Worm (Caenorhabditis elegans) whole organism, early embryonic: ENCODE results near the gene C56G2.22.

Experiments used
- B0310.2 ChIP-seq: sonication (generic microtip); optimal IDR thresholded peaks from 2 replicates; lab custom pipeline; 2016; ENCODE audit warnings: mild to moderate bottlenecking, missing genetic modification characterization, missing compliant biosample characterization
- aly-1 ChIP-seq: sonication (generic microtip); optimal IDR thresholded peaks from 2 replicates; lab custom pipeline; 2016; ENCODE audit warnings: missing genetic modification characterization, missing compliant biosample characterization
- ama-1 ChIP-seq: fragments of 150-350 bp; optimal IDR thresholded peaks from 2 replicates; lab custom pipeline; 2014
- ceh-36 ChIP-seq: sonication (generic microtip); optimal IDR thresholded peaks from 2 replicates; lab custom pipeline; 2016; ENCODE audit warnings: missing genetic modification characterization, inconsistent platforms, missing compliant biosample characterization
- ets-7 ChIP-seq: sonication (generic microtip); optimal IDR thresholded peaks from 2 replicates; lab custom pipeline; 2016; ENCODE audit warnings: missing genotype, missing genetic modification characterization, missing compliant biosample characterization
- flt-1 ChIP-seq: fragments of 200-800 bp; sonication (Bioruptor generic); IDR thresholded peaks from 2 replicates; pipeline ENCODE4 v1.3.6; 2022; ENCODE audit warnings: missing genetic modification characterization, missing compliant biosample characterization
- hmbx-1 ChIP-seq: sonication (generic microtip); optimal IDR thresholded peaks from 2 replicates; lab custom pipeline; 2016; ENCODE audit warnings: mild to moderate bottlenecking, missing genetic modification characterization, missing compliant biosample characterization
- hnd-1 ChIP-seq: sonication (generic microtip); optimal IDR thresholded peaks from 2 replicates; lab custom pipeline; 2016; ENCODE audit warnings: missing genetic modification characterization, missing compliant biosample characterization
- pes-1 ChIP-seq: fragments of 200-800 bp; sonication (Bioruptor generic); IDR thresholded peaks from 2 replicates; pipeline ENCODE4 v1.3.6; 2022; ENCODE audit warnings: missing genetic modification reagents, missing genetic modification characterization, missing compliant biosample characterization
- sea-1 ChIP-seq: fragments of 200-800 bp; sonication (Bioruptor generic); conservative IDR thresholded peaks from 2 replicates; pipeline ENCODE4 v1.3.6; 2022; ENCODE audit warnings: missing genetic modification characterization, missing compliant biosample characterization
- tbx-11 ChIP-seq: fragments of 200-800 bp; sonication (Bioruptor generic); IDR thresholded peaks from 2 replicates; pipeline ENCODE4 v1.3.6; 2022; ENCODE audit warnings: missing genetic modification characterization, missing compliant biosample characterization
- tbx-37 ChIP-seq: fragments of 200-800 bp; sonication (Bioruptor generic); conservative IDR thresholded peaks from 2 replicates; pipeline ENCODE4 v1.3.6; 2022; ENCODE audit warnings: missing genetic modification reagents, missing genetic modification characterization, missing compliant biosample characterization
- tra-4 ChIP-seq: sonication (generic microtip); optimal IDR thresholded peaks from 2 replicates; lab custom pipeline; 2017; ENCODE audit warnings: missing genetic modification characterization, missing compliant biosample characterization

- TF ChIP-seq ama-1 (lab: Kevin White, UChicago) (no peak), ets-7 (tag; lab: Kevin White, UChicago) (no peak), sea-1 (no peak), flt-1 (GFP tag; lab: Robert Waterston, UW) (no peak), tra-4 (tag; lab: Kevin White, UChicago) (no peak), tbx-37 (GFP tag; lab: Robert Waterston, UW) (no peak), tbx-11 (GFP tag; lab: Robert Waterston, UW) (no peak), ceh-36 (tag; lab: Kevin White, UChicago) (no peak), hmbx-1 (no peak), hnd-1 (tag; lab: Kevin White, UChicago) (no peak), B0310.2 (tag; lab: Kevin White, UChicago) (no peak), aly-1 (no peak), pes-1 (GFP tag; lab: Robert Waterston, UW) (no peak)
These were observed 37.2 kb upstream of the C56G2.22 start, which contains the start of gene gar-2 for ce11 chrIII:6309066-6309465.
